Worm (Caenorhabditis elegans) whole organism, mixed stage, embryonic: Measurements from ENCODE around the gene K10B4.3.

Experiments used
- elt-3 ChIP-seq: fragments of 150-350 bp; optimal IDR thresholded peaks from 2 replicates; lab custom pipeline; 2014; ENCODE audit warnings: missing biosample characterization, missing genetic modification characterization
- zip-8 ChIP-seq: fragments of 150-350 bp; optimal IDR thresholded peaks from 2 replicates; lab custom pipeline; 2014; ENCODE audit warnings: missing biosample characterization, missing genetic modification characterization
- ztf-11 ChIP-seq: fragments of 150-350 bp; optimal IDR thresholded peaks from 2 replicates; lab custom pipeline; 2014; ENCODE audit warnings: missing biosample characterization, missing genetic modification characterization

- TF ChIP-seq zip-8 (no peak), ztf-11 (tag; lab: Kevin White, UChicago) (no peak), elt-3 (tag; lab: Kevin White, UChicago) (no peak)
Observed at ce11 chrII:105327-105882, 15.6 kb downstream of the K10B4.3 start.
